Fruit fly (Drosophila melanogaster): ENCODE results near the gene CG13058.

The CG13058 gene

DNA sequence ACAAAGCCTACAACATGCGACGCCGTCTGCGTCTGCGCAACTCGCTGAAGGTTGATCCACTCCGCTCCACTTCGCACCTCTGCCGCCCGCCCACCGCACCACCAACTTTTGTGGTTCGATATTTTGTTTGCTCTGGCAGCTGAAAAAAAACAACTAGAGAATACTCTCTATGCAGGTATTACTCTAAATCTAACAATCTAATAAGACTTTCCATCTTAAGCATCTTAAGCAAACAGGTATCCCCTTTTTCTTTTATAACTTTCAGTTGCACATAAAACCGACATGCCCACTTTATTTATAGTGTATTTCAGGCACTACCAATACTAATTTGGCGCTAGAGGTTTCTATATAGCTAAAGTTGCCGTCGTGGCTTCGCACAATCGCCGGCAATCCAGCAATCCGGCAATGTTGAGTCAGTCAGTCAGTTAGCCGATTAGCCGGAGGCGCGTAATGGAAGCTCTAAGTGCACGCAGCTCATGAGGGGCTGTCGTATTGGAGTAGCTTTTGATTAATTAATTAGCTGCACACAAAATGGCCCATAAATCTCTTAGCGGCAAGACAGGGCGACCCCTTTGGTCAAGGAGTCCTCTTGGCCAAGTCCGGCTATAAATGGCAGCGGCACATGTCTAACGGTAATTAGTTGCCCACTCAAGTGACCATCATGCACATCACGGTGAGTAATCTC, at the start of gene CG13058:
TSS of gene CG13058 (plus strand) at position 635 of the 685 bp plus-strand sequence.
- TF ChIP-seq CG7045 (GFP tag; optimal IDR thresholded peaks at IDR 0.05): no peak
- TF ChIP-seq Hr96 (GFP tag; optimal IDR thresholded peaks at IDR 0.05): no peak
- TF ChIP-seq CG1620 (GFP tag; optimal IDR thresholded peaks at IDR 0.05): no peak
- TF ChIP-seq kay (GFP tag; ENCODE audit: borderline replicate concordance): no peak
- no peak for TF ChIP-seq CG7101 (tag; optimal IDR thresholded peaks at IDR 0.05)
- TF ChIP-seq CG5204 (GFP tag; optimal IDR thresholded peaks at IDR 0.05): no peak
- TF ChIP-seq cic (GFP tag; optimal IDR thresholded peaks at IDR 0.05): no peak
- no peak for TF ChIP-seq bab1 (GFP tag; optimal IDR thresholded peaks at IDR 0.05)
- no peak for TF ChIP-seq cnc (optimal IDR thresholded peaks at IDR 0.05)
- no peak for TF ChIP-seq Clk (GFP tag; optimal IDR thresholded peaks at IDR 0.05)
- no peak for TF ChIP-seq toe (GFP tag; optimal IDR thresholded peaks at IDR 0.05)
- no peak for TF ChIP-seq ovo (GFP tag; optimal IDR thresholded peaks at IDR 0.05)
- TF ChIP-seq Mnt (GFP tag; optimal IDR thresholded peaks at IDR 0.05): no peak
- no peak for TF ChIP-seq pad (GFP tag; optimal IDR thresholded peaks at IDR 0.05)
- TF ChIP-seq Crg-1 (GFP tag; optimal IDR thresholded peaks at IDR 0.05): no peak
- TF ChIP-seq tj (GFP tag; optimal IDR thresholded peaks at IDR 0.05): no peak
- no peak for TF ChIP-seq CG12768 (GFP tag; optimal IDR thresholded peaks at IDR 0.05)
- TF ChIP-seq CG33017 (tag; optimal IDR thresholded peaks at IDR 0.05): no peak

DNA sequence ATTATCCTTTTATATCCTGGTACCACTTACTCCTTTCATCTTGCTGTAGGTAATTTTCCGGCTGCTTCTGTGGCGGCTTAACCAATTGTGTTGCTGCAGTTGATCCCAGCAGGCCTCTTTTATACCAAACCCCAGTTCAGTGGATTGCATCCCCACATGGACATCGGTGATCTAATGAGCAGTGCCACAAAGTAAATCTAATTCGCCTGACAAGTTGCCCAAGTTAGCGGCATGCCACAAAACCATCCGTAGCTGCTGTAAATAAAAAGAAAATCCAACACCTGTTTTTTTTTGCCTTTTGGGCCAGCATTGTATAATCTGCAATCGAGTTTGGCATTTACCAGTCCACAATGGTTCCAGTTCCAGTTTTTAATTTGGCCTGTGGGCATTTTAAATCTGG, 49.5 kb upstream of the CG13058 start, which contains the start of gene CG13050:
TSS of gene CG13050 (minus strand) at position 101 of the 400 bp plus-strand sequence.
- no peak for TF ChIP-seq CG11617 (GFP tag; optimal IDR thresholded peaks at IDR 0.05)
- TF ChIP-seq CG7045 (GFP tag; optimal IDR thresholded peaks at IDR 0.05): no peak
- TF ChIP-seq pad (GFP tag; optimal IDR thresholded peaks at IDR 0.05): no peak
- no peak for TF ChIP-seq cic (GFP tag; optimal IDR thresholded peaks at IDR 0.05)
- no peak for TF ChIP-seq cnc (optimal IDR thresholded peaks at IDR 0.05)
- no peak for TF ChIP-seq toe (GFP tag; optimal IDR thresholded peaks at IDR 0.05)
- TF ChIP-seq CG1620 (GFP tag; optimal IDR thresholded peaks at IDR 0.05): no peak
- no peak for TF ChIP-seq CG5204 (GFP tag; optimal IDR thresholded peaks at IDR 0.05)
- TF ChIP-seq Crg-1 (GFP tag; optimal IDR thresholded peaks at IDR 0.05): no peak

DNA sequence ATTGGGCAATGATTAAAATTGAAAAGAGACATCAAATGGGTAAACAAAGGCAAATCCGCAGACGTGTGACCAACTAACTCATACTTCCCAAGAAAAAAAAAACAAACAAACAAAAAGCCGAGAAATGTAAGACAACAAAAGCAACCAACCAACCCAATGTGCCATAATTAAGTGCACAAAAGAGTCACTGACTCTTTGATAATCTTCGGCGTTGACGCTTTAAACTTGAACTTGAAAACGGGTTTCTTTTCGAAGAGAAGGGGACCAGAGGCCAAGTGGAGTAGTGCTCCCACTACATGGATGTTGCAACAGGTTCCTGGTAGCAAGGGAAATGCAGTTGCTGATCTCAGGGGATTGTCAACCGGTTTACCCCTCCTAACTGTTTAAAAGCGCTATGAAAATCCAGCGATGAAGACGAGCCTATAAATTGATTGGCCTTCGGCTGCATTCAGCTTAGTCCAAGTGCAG, 48.6 kb upstream of the CG13058 start, which contains the start of gene CG13064:
TSS of gene CG13064 (plus strand) at position 418 of the 468 bp plus-strand sequence.
- no peak for TF ChIP-seq CG7045 (GFP tag; optimal IDR thresholded peaks at IDR 0.05)
- TF ChIP-seq kay (GFP tag; ENCODE audit: borderline replicate concordance): no peak
- no peak for TF ChIP-seq CG33017 (tag; optimal IDR thresholded peaks at IDR 0.05)
- TF ChIP-seq cic (GFP tag; optimal IDR thresholded peaks at IDR 0.05): no peak
- TF ChIP-seq pad (GFP tag; optimal IDR thresholded peaks at IDR 0.05): no peak
- TF ChIP-seq tj (GFP tag; optimal IDR thresholded peaks at IDR 0.05): no peak
- no peak for TF ChIP-seq Hr96 (GFP tag; optimal IDR thresholded peaks at IDR 0.05)
- TF ChIP-seq Mnt (GFP tag; optimal IDR thresholded peaks at IDR 0.05): no peak
- no peak for TF ChIP-seq CG5204 (GFP tag; optimal IDR thresholded peaks at IDR 0.05)

DNA sequence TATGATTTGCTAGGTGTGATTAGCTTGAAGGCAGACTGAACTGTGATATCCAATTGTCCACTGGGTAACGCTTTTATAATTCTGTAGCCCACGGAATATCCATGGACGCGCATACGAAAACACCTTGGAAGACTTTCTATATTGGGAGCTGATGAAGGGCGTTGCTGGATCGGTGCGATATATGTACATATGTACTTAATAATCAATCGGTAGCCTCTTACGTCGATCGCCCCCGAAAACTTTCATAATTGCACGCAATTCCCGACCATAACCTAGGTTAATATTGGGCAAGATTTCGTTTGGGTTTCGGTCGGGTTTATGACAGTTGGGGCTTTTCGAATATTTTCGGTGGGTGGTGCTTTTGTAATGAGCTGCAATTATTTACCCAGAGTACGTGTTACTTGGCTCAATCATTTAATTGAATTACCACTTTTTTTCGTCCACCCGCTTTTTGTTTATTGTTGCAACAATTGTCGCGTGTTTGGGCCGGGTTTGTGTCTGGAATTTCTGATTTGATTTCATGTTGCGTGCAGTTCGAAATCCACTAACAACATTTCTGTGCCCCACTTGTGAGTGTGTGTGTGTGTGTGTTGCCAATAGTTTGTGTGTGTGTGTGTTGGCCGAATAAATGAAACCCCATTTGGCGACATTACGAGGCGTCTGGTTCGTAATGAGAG, 46.6 kb upstream of the CG13058 start, which contains the start of gene CG13049:
TSS of gene CG13049 (minus strand) at position 51 of the 677 bp plus-strand sequence.
- TF ChIP-seq bab1 (GFP tag; optimal IDR thresholded peaks at IDR 0.05): no peak
- TF ChIP-seq tj (GFP tag; optimal IDR thresholded peaks at IDR 0.05): no peak
- TF ChIP-seq cnc (optimal IDR thresholded peaks at IDR 0.05): no peak
- no peak for TF ChIP-seq cic (GFP tag; optimal IDR thresholded peaks at IDR 0.05)
- TF ChIP-seq ovo (GFP tag; optimal IDR thresholded peaks at IDR 0.05): no peak
- TF ChIP-seq Clk (GFP tag; optimal IDR thresholded peaks at IDR 0.05): no peak
- TF ChIP-seq CG11617 (GFP tag; optimal IDR thresholded peaks at IDR 0.05): no peak
- TF ChIP-seq CG1620 (GFP tag; optimal IDR thresholded peaks at IDR 0.05): no peak
- no peak for TF ChIP-seq Mnt (GFP tag; optimal IDR thresholded peaks at IDR 0.05)
- no peak for TF ChIP-seq toe (GFP tag; optimal IDR thresholded peaks at IDR 0.05)
- TF ChIP-seq CG12768 (GFP tag; optimal IDR thresholded peaks at IDR 0.05): no peak

DNA sequence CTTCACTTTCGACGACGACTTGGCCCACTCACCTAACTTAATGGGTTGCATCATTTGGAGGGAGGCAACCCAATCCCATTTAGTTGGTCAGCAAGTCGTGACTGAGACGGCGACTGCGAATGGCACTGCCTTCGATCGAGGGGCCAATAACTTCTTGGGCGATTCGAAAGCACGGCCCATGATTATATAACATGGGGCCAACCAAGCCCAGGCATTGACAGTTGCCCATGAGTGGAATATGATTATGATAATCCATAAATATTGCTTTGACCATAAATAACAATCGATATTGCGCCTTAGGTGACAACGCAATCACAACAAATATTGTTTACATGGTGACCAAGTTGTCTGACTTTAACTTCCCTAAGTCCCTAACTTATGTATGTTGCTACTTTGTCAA, 44.8 kb upstream of the CG13058 start, which contains the start of gene CG13048:
TSS of gene CG13048 (minus strand) at position 101 of the 400 bp plus-strand sequence.
- no peak for TF ChIP-seq CG12768 (GFP tag; optimal IDR thresholded peaks at IDR 0.05)
- TF ChIP-seq kay (GFP tag; ENCODE audit: borderline replicate concordance): no peak
- TF ChIP-seq Mnt (GFP tag; optimal IDR thresholded peaks at IDR 0.05): no peak
- TF ChIP-seq toe (GFP tag; optimal IDR thresholded peaks at IDR 0.05): no peak
- no peak for TF ChIP-seq Crg-1 (GFP tag; optimal IDR thresholded peaks at IDR 0.05)
- no peak for TF ChIP-seq cic (GFP tag; optimal IDR thresholded peaks at IDR 0.05)
- no peak for TF ChIP-seq CG5204 (GFP tag; optimal IDR thresholded peaks at IDR 0.05)
- no peak for TF ChIP-seq CG33017 (tag; optimal IDR thresholded peaks at IDR 0.05)
- TF ChIP-seq CG1620 (GFP tag; optimal IDR thresholded peaks at IDR 0.05): no peak
- TF ChIP-seq Hr96 (GFP tag; optimal IDR thresholded peaks at IDR 0.05): no peak
- no peak for TF ChIP-seq Clk (GFP tag; optimal IDR thresholded peaks at IDR 0.05)
- TF ChIP-seq CG7101 (tag; optimal IDR thresholded peaks at IDR 0.05): no peak
- TF ChIP-seq CG11617 (GFP tag; optimal IDR thresholded peaks at IDR 0.05): no peak
- TF ChIP-seq CG7045 (GFP tag; optimal IDR thresholded peaks at IDR 0.05): no peak
- TF ChIP-seq pad (GFP tag; optimal IDR thresholded peaks at IDR 0.05): no peak
- no peak for TF ChIP-seq cnc (optimal IDR thresholded peaks at IDR 0.05)
- TF ChIP-seq tj (GFP tag; optimal IDR thresholded peaks at IDR 0.05): no peak
- TF ChIP-seq CG14711 (tag; optimal IDR thresholded peaks at IDR 0.05): no peak
- TF ChIP-seq bab1 (GFP tag; optimal IDR thresholded peaks at IDR 0.05): no peak
